Worm (Caenorhabditis elegans): ENCODE data around the gene irld-57.
A peak's percentile ranks its signal among the peaks of the same experiment; 100 is the strongest.

Gene irld-57

DNA sequence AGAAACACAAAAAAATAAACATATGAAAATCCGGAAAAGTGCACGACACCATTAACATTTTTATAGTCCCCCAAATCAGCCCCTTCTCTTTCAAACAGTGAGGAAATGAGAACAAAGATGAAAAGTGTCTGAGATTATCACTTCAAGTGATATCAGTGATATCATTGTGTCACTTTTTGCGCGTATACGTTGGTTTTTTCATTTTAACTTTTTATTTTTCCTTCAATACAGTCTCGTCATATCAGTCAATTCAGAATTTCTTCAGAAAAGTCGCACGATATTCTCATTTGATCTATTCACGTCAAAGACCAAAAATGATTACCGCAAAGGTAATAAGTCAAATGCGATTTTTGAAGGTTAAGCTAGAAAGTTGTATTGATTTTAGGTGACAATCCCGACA, 21.8 kb downstream of the irld-57 start, which contains the start of gene twk-34:
twk-34 (plus strand) TSS at position 216 of the 400 bp plus-strand sequence.
- no peak for TF ChIP-seq med-1 (GFP tag; optimal IDR thresholded peaks at IDR 0.05; ENCODE audit: insufficient read depth)
- TF ChIP-seq tab-1 (GFP tag; IDR thresholded peaks at IDR 0.05): no peak
- no peak for TF ChIP-seq ztf-29 (GFP tag; IDR thresholded peaks at IDR 0.05)
- no peak for TF ChIP-seq klf-2 (GFP tag; conservative IDR thresholded peaks at IDR 0.05)
- no peak for TF ChIP-seq ztf-23 (GFP tag; IDR thresholded peaks at IDR 0.05)
- no peak for TF ChIP-seq T22C8.4 (GFP tag; IDR thresholded peaks at IDR 0.05)
- no peak for TF ChIP-seq cog-1 (tag; optimal IDR thresholded peaks at IDR 0.05)
- TF ChIP-seq flt-1 (GFP tag; IDR thresholded peaks at IDR 0.05): no peak
- TF ChIP-seq ref-1 (GFP tag; conservative IDR thresholded peaks at IDR 0.05): no peak

- no peak for TF ChIP-seq cog-1 (tag; optimal IDR thresholded peaks at IDR 0.05)
- TF ChIP-seq ztf-23 (GFP tag; IDR thresholded peaks at IDR 0.05): no peak
- no peak for TF ChIP-seq ztf-29 (GFP tag; IDR thresholded peaks at IDR 0.05)
- no peak for TF ChIP-seq tab-1 (GFP tag; IDR thresholded peaks at IDR 0.05)
- no peak for TF ChIP-seq flt-1 (GFP tag; IDR thresholded peaks at IDR 0.05)
- TF ChIP-seq ref-1 (GFP tag; conservative IDR thresholded peaks at IDR 0.05): no peak
- no peak for TF ChIP-seq med-1 (GFP tag; optimal IDR thresholded peaks at IDR 0.05; ENCODE audit: insufficient read depth)
- no peak for TF ChIP-seq klf-2 (GFP tag; conservative IDR thresholded peaks at IDR 0.05)
- TF ChIP-seq T22C8.4 (GFP tag; IDR thresholded peaks at IDR 0.05): no peak
These were observed 24.2 kb downstream of the irld-57 start, which contains the start of gene nhr-53 for ce11 chrV:15702263-15702662. nhr-53 (minus strand) TSS chrV:15702363.

ce11 chrV:15699799-15700198, 26.7 kb downstream of the irld-57 start, which contains the start of gene nhr-199:
nhr-199 (minus strand) TSS chrV:15699899.
- no peak for TF ChIP-seq cog-1 (tag; optimal IDR thresholded peaks at IDR 0.05)
- no peak for TF ChIP-seq T22C8.4 (GFP tag; IDR thresholded peaks at IDR 0.05)
- TF ChIP-seq klf-2 (GFP tag; conservative IDR thresholded peaks at IDR 0.05): no peak
- TF ChIP-seq tab-1 (GFP tag; IDR thresholded peaks at IDR 0.05): no peak
- no peak for TF ChIP-seq ref-1 (GFP tag; conservative IDR thresholded peaks at IDR 0.05)
- TF ChIP-seq med-1 (GFP tag; optimal IDR thresholded peaks at IDR 0.05; ENCODE audit: insufficient read depth): no peak
- no peak for TF ChIP-seq flt-1 (GFP tag; IDR thresholded peaks at IDR 0.05)
- no peak for TF ChIP-seq ztf-29 (GFP tag; IDR thresholded peaks at IDR 0.05)
- no peak for TF ChIP-seq ztf-23 (GFP tag; IDR thresholded peaks at IDR 0.05)

DNA sequence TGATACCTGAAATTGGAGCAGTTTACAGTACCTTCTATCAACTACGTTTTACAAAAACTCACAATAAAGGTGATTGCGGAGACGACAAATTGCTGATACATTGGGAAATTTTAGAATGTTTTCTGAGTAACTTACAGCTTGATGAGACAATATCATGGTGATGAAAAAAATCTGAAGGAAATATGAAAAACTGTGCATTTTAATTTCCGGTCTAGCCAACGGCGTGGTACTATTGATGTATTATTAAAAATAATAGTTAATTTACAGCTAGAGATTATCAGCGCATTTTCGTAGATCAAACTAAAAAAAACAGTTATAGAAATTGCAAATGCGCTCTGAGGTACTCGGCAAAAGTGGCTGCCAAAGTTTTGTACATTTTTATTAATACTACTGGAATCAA, 28.4 kb downstream of the irld-57 start, which contains the start of gene srx-29:
srx-29 (minus strand) TSS at position 101 of the 400 bp plus-strand sequence.
- TF ChIP-seq ztf-29 (GFP tag; IDR thresholded peaks at IDR 0.05): no peak
- no peak for TF ChIP-seq ref-1 (GFP tag; conservative IDR thresholded peaks at IDR 0.05)
- TF ChIP-seq tab-1 (GFP tag; IDR thresholded peaks at IDR 0.05): no peak
- no peak for TF ChIP-seq cog-1 (tag; optimal IDR thresholded peaks at IDR 0.05)
- TF ChIP-seq med-1 (GFP tag; optimal IDR thresholded peaks at IDR 0.05; ENCODE audit: insufficient read depth): no peak
- no peak for TF ChIP-seq klf-2 (GFP tag; conservative IDR thresholded peaks at IDR 0.05)

- TF ChIP-seq tab-1 (GFP tag; IDR thresholded peaks at IDR 0.05) (no peak), T22C8.4 (GFP tag; IDR thresholded peaks at IDR 0.05) (no peak), ztf-29 (GFP tag; IDR thresholded peaks at IDR 0.05) (no peak)
These were observed 32.8 kb downstream of the irld-57 start, which contains the start of gene nhr-198 for ce11 chrV:15693682-15694081. nhr-198 (plus strand) TSS chrV:15693994.

DNA sequence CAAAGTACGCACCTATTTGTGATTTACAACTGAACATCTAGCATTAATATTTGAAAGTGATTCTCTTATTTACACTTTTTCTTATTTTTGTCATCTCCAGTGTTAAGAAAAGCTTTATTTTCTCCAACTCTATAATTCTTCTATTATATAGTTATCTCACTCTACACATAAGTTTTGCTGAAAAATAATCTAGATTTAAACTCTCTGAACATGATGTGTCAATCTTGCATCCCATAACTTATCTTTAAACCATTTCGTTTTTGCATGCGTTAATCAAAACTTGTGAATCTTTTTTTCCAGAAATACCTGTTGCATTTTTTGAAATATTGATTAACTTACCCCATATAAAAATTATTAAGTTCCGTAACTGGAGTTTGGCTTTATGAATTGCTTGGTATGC, 36.6 kb downstream of the irld-57 start, which contains the start of gene nhr-268:
nhr-268 (plus strand) TSS at position 301 of the 400 bp plus-strand sequence.
- TF ChIP-seq ztf-29 (GFP tag; IDR thresholded peaks at IDR 0.05) (no peak), ztf-23 (GFP tag; IDR thresholded peaks at IDR 0.05) (no peak), ref-1 (GFP tag; conservative IDR thresholded peaks at IDR 0.05) (no peak), tab-1 (GFP tag; IDR thresholded peaks at IDR 0.05) (no peak), T22C8.4 (GFP tag; IDR thresholded peaks at IDR 0.05) (no peak), flt-1 (GFP tag; IDR thresholded peaks at IDR 0.05) (no peak), cog-1 (tag; optimal IDR thresholded peaks at IDR 0.05) (no peak), klf-2 (GFP tag; conservative IDR thresholded peaks at IDR 0.05) (no peak), med-1 (GFP tag; optimal IDR thresholded peaks at IDR 0.05; ENCODE audit: insufficient read depth) (no peak)

- TF ChIP-seq cog-1 (tag; optimal IDR thresholded peaks at IDR 0.05): no peak
- TF ChIP-seq klf-2 (GFP tag; conservative IDR thresholded peaks at IDR 0.05): no peak
- TF ChIP-seq T22C8.4 (GFP tag; IDR thresholded peaks at IDR 0.05): no peak
These were observed 38.9 kb downstream of the irld-57 start, which contains the start of gene nhr-197 for ce11 chrV:15687660-15688059. nhr-197 (plus strand) TSS chrV:15687960.

DNA sequence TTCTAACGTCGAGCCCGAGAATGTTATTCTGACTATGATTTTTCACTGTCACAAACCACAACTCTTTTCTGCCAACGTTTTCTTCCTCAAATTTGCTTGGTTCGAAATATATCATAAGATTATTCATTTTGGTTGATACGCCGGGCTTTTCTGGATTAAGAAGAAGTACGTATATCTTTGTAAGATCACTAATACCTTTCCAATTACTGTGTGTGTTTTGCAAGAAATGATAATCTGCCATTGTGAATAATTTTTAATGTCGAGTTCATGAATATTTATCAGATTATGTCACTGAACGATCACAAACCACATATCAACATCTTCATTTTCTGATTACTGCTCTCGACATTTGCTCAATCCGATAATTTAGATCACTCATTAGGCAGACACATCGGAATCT, 40.9 kb downstream of the irld-57 start, which contains the start of gene nhr-196:
nhr-196 (plus strand) TSS at position 118 of the 400 bp plus-strand sequence.
- no peak for TF ChIP-seq tab-1 (GFP tag; IDR thresholded peaks at IDR 0.05)
- TF ChIP-seq flt-1 (GFP tag; IDR thresholded peaks at IDR 0.05): no peak
- TF ChIP-seq ztf-23 (GFP tag; IDR thresholded peaks at IDR 0.05): no peak
- no peak for TF ChIP-seq ztf-29 (GFP tag; IDR thresholded peaks at IDR 0.05)
- TF ChIP-seq cog-1 (tag; optimal IDR thresholded peaks at IDR 0.05): no peak
- TF ChIP-seq klf-2 (GFP tag; conservative IDR thresholded peaks at IDR 0.05): no peak
- no peak for TF ChIP-seq T22C8.4 (GFP tag; IDR thresholded peaks at IDR 0.05)
- TF ChIP-seq ref-1 (GFP tag; conservative IDR thresholded peaks at IDR 0.05): no peak
- no peak for TF ChIP-seq med-1 (GFP tag; optimal IDR thresholded peaks at IDR 0.05; ENCODE audit: insufficient read depth)

DNA sequence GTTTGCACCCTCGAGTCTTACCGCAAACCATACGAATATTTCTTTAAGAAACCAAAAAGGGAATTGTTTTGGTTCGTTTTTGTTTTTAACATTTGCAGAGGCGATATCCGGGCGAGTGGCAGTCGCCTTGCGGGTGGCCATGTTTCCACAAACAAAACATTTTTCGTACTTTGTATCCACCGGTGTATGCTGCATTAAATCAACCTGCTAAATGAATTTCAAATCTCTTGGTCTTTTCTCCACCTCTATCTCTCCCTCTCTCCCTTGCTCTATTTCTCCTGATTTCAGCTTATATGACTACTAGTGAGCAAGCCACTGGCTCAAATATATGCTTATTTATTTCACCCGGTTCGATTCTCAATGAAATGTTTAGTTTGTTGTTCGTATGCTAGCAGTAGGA, 49.3 kb downstream of the irld-57 start, which contains the start of gene nhr-52:
nhr-52 (plus strand) TSS at position 301 of the 400 bp plus-strand sequence.
- no peak for TF ChIP-seq ztf-29 (GFP tag; IDR thresholded peaks at IDR 0.05)
- TF ChIP-seq cog-1 (tag; optimal IDR thresholded peaks at IDR 0.05): no peak
- no peak for TF ChIP-seq T22C8.4 (GFP tag; IDR thresholded peaks at IDR 0.05)
- no peak for TF ChIP-seq ref-1 (GFP tag; conservative IDR thresholded peaks at IDR 0.05)

- TF ChIP-seq flt-1 (GFP tag; IDR thresholded peaks at IDR 0.05) (no peak), tab-1 (GFP tag; IDR thresholded peaks at IDR 0.05) (0 out of 2 replicates have a peak, but pooled peaks have one; percentile 22)
These were observed 51.6 kb downstream of the irld-57 start for ce11 chrV:15674899-15675298.
